Worm (Caenorhabditis elegans) whole organism, L2 larva: ENCODE measurements around the gene W01A11.7.

Source experiments
- fos-1 ChIP-seq: fragments of 150-350 bp; optimal IDR thresholded peaks from 2 replicates; lab custom pipeline; 2014; ENCODE audit warnings: missing biosample characterization, missing genetic modification characterization
- lin-13 ChIP-seq: fragments of 150-350 bp; optimal IDR thresholded peaks from 2 replicates; lab custom pipeline; 2014; ENCODE audit warnings: missing biosample characterization, missing genetic modification reagents, missing genetic modification characterization
- lin-39 ChIP-seq: fragments of 150-350 bp; optimal IDR thresholded peaks from 2 replicates; lab custom pipeline; 2014; ENCODE audit warnings: missing biosample characterization, missing genetic modification reagents, missing genetic modification characterization
- mab-5 ChIP-seq: fragments of 150-350 bp; optimal IDR thresholded peaks from 2 replicates; lab custom pipeline; 2014; ENCODE audit warnings: missing biosample characterization, missing genetic modification characterization
- mbf-1 ChIP-seq: sonication (generic microtip); optimal IDR thresholded peaks from 2 replicates; lab custom pipeline; 2017; ENCODE audit warnings: missing biosample characterization, missing genetic modification characterization
- nhr-237 ChIP-seq: fragments of 150-350 bp; optimal IDR thresholded peaks from 2 replicates; lab custom pipeline; 2014; ENCODE audit warnings: missing biosample characterization, missing genetic modification characterization
- snpc-4 ChIP-seq: fragments of 150-350 bp; optimal IDR thresholded peaks from 2 replicates; lab custom pipeline; 2014; ENCODE audit warnings: missing biosample characterization, missing genetic modification characterization
- unc-62 ChIP-seq: fragments of 150-350 bp; optimal IDR thresholded peaks from 2 replicates; lab custom pipeline; 2014; ENCODE audit warnings: missing biosample characterization, missing genetic modification reagents, missing genetic modification characterization

DNA sequence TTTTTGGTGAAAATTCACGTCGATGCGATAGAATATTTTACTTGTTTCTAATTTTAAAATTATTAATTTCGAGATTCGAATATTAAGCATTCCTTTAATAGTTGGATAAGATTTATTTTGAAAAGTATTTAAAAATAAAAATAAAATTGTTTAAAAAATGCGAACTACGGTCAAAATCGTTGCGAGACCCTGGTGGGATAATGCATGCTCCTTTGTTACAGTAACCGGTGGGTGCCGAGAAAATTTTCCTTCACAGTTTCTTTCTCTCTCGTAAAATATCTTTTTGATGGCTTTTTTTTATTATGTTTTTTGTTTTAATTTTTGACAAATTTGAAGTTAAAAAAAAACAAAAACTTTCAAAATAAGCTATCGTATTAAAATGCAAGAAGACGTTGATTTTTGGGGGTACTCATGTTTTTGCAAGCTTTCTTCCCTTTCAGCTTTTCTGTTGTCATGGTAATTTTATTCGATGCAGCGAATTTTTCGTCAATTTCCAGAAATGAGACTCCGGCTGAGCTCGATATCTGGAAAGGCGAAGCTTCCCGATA lies 8.5 kb downstream of the W01A11.7 start, which contains the start of gene dgtr-1:
- TF ChIP-seq nhr-237 (no peak), lin-39 (no peak), mbf-1 (tag; lab: Kevin White, UChicago) (no peak), fos-1 (tag; lab: Kevin White, UChicago) (no peak), mab-5 (tag; lab: Kevin White, UChicago) (no peak), snpc-4 (tag; lab: Kevin White, UChicago) (no peak), unc-62 (GFP tag; lab: Kevin White, UChicago) (no peak), lin-13 (GFP tag; lab: Kevin White, UChicago) (no peak)
